Worm (Caenorhabditis elegans) whole organism, early embryonic: ENCODE results near the gene kin-24.
"Not testable (repeated sequence)": the region's sequence is repeated elsewhere in the genome, so short reads cannot be mapped to it uniquely, and the experiment has no call there.

Source experiments
- B0310.2 ChIP-seq: sonication (generic microtip); optimal IDR thresholded peaks from 2 replicates; lab custom pipeline; 2016; ENCODE audit warnings: mild to moderate bottlenecking, missing genetic modification characterization, missing compliant biosample characterization
- F13C5.2 ChIP-seq: sonication (generic microtip); optimal IDR thresholded peaks from 2 replicates; lab custom pipeline; 2017; ENCODE audit warnings: mild to moderate bottlenecking, missing genetic modification characterization, inconsistent platforms, missing compliant biosample characterization
- aly-1 ChIP-seq: sonication (generic microtip); optimal IDR thresholded peaks from 2 replicates; lab custom pipeline; 2016; ENCODE audit warnings: missing genetic modification characterization, missing compliant biosample characterization
- ama-1 ChIP-seq: fragments of 150-350 bp; optimal IDR thresholded peaks from 2 replicates; lab custom pipeline; 2014
- ceh-13 ChIP-seq: fragments of 200-800 bp; sonication (Bioruptor generic); optimal IDR thresholded peaks from 2 replicates; lab custom pipeline; 2018; ENCODE audit warnings: mild to moderate bottlenecking, missing genetic modification characterization, missing compliant biosample characterization
- ceh-36 ChIP-seq: sonication (generic microtip); optimal IDR thresholded peaks from 2 replicates; lab custom pipeline; 2016; ENCODE audit warnings: missing genetic modification characterization, inconsistent platforms, missing compliant biosample characterization
- ets-7 ChIP-seq: sonication (generic microtip); optimal IDR thresholded peaks from 2 replicates; lab custom pipeline; 2016; ENCODE audit warnings: missing genotype, missing genetic modification characterization, missing compliant biosample characterization
- flt-1 ChIP-seq: fragments of 200-800 bp; sonication (Bioruptor generic); IDR thresholded peaks from 2 replicates; pipeline ENCODE4 v1.3.6; 2022; ENCODE audit warnings: missing genetic modification characterization, missing compliant biosample characterization
- hmbx-1 ChIP-seq: sonication (generic microtip); optimal IDR thresholded peaks from 2 replicates; lab custom pipeline; 2016; ENCODE audit warnings: mild to moderate bottlenecking, missing genetic modification characterization, missing compliant biosample characterization
- hmg-4 ChIP-seq: fragments of 200-800 bp; sonication (Bioruptor generic); optimal IDR thresholded peaks from 2 replicates; lab custom pipeline; 2018; ENCODE audit warnings: mild to moderate bottlenecking, missing genetic modification characterization, missing compliant biosample characterization
- hnd-1 ChIP-seq: sonication (generic microtip); optimal IDR thresholded peaks from 2 replicates; lab custom pipeline; 2016; ENCODE audit warnings: missing genetic modification characterization, missing compliant biosample characterization
- pes-1 ChIP-seq: fragments of 200-800 bp; sonication (Bioruptor generic); IDR thresholded peaks from 2 replicates; pipeline ENCODE4 v1.3.6; 2022; ENCODE audit warnings: missing genetic modification reagents, missing genetic modification characterization, missing compliant biosample characterization
- scrt-1 ChIP-seq: fragments of 200-800 bp; sonication (Bioruptor generic); IDR thresholded peaks from 2 replicates; pipeline ENCODE4 v1.3.6; 2022; ENCODE audit warnings: missing genetic modification characterization, missing compliant biosample characterization
- sea-1 ChIP-seq: fragments of 200-800 bp; sonication (Bioruptor generic); conservative IDR thresholded peaks from 2 replicates; pipeline ENCODE4 v1.3.6; 2022; ENCODE audit warnings: missing genetic modification characterization, missing compliant biosample characterization
- tbx-11 ChIP-seq: fragments of 200-800 bp; sonication (Bioruptor generic); IDR thresholded peaks from 2 replicates; pipeline ENCODE4 v1.3.6; 2022; ENCODE audit warnings: missing genetic modification characterization, missing compliant biosample characterization
- tbx-37 ChIP-seq: fragments of 200-800 bp; sonication (Bioruptor generic); conservative IDR thresholded peaks from 2 replicates; pipeline ENCODE4 v1.3.6; 2022; ENCODE audit warnings: missing genetic modification reagents, missing genetic modification characterization, missing compliant biosample characterization
- tra-4 ChIP-seq: sonication (generic microtip); optimal IDR thresholded peaks from 2 replicates; lab custom pipeline; 2017; ENCODE audit warnings: missing genetic modification characterization, missing compliant biosample characterization

Gene kin-24

DNA sequence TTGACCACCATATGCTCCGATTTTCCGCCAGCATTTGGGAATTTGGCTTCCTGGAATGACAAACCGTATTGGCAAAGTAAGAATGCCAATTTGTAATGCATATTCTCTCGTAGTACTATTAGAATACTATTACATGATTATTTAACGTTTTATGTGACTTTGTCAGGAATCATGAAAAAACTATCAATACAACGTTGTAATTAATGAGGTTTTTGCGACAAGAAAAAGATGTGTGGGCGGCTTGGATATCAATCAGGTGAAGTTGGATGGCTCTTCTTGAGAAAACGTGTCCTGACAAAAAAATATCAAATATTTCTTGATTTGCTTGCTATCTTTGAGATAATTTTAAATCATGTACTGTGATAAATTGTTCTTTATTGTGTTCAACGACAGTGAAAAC lies 7.2 kb upstream of the kin-24 start, which contains the start of gene K07F5.7:
TSS of gene K07F5.7 (minus strand) at position 101 of the 400 bp plus-strand sequence.
- TF ChIP-seq hmbx-1 (tag; lab: Kevin White, UChicago) (no peak), tbx-11 (no peak), B0310.2 (tag; lab: Kevin White, UChicago) (no peak), tra-4 (no peak), sea-1 (no peak), hmg-4 (GFP tag; lab: Kevin White, UChicago) (no peak), ceh-36 (tag; lab: Kevin White, UChicago) (no peak), ets-7 (no peak), F13C5.2 (no peak), ceh-13 (no peak), scrt-1 (no peak), ama-1 (no peak), aly-1 (tag; lab: Kevin White, UChicago) (no peak), hnd-1 (tag; lab: Kevin White, UChicago) (no peak), tbx-37 (GFP tag; lab: Robert Waterston, UW) (no peak), pes-1 (GFP tag; lab: Robert Waterston, UW) (no peak), flt-1 (GFP tag; lab: Robert Waterston, UW) (no peak)

DNA sequence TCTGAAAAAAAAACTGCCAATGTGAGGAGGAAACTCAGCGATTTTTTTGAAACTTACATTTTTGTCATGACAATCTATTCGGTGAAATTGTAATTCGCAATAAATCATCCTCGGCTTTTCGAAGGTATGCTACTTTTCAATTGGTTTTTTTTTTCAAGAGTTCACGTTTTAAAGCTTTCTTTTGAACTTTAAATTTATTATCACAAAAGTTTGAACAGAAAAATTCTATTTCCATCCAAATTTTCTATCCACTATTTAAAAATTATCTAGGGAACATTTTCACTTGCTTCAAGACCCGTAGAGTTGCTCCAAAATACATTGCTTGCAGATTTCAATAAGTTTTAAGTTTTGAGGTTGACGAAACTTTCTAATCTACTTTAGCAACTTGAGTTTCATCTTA lies 5.7 kb upstream of the kin-24 start, which contains the start of gene K07F5.6:
TSS of gene K07F5.6 (minus strand) at position 101 of the 400 bp plus-strand sequence.
- no peak for TF ChIP-seq sea-1
- TF ChIP-seq aly-1 (tag; lab: Kevin White, UChicago), result no peak
- TF ChIP-seq hmg-4 (GFP tag; lab: Kevin White, UChicago), result no peak
- no peak for TF ChIP-seq tbx-37 (GFP tag; lab: Robert Waterston, UW)
- TF ChIP-seq ets-7, result no peak
- TF ChIP-seq hmbx-1 (tag; lab: Kevin White, UChicago), result no peak
- TF ChIP-seq scrt-1, result no peak
- TF ChIP-seq ceh-36 (tag; lab: Kevin White, UChicago), result no peak
- TF ChIP-seq ama-1, result no peak
- TF ChIP-seq pes-1 (GFP tag; lab: Robert Waterston, UW), result no peak
- no peak for TF ChIP-seq ceh-13
- no peak for TF ChIP-seq hnd-1 (tag; lab: Kevin White, UChicago)
- no peak for TF ChIP-seq tra-4
- TF ChIP-seq B0310.2 (tag; lab: Kevin White, UChicago), result no peak
- TF ChIP-seq tbx-11, result no peak
- TF ChIP-seq flt-1 (GFP tag; lab: Robert Waterston, UW), result no peak
- no peak for TF ChIP-seq F13C5.2

DNA sequence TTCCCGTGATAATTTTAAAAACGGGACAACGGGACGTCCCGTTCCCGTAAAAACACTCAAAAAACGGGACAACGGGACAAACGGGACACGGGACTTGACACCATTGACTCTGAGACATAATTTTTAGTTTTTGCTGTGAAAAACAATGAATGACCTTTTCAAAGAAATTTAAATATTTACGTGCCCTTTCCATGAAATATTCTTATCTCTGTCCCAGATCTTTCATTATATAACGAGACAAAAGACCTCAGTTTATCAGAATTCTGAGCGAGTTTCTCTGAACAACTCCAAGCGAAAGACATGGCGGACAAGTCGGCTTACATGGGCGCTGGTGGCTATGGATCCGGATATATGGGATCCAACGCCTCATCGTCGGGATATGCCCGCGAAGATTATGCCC lies 2.9 kb upstream of the kin-24 start, which contains the start of gene nspd-2:
TSS of gene nspd-2 (plus strand) at position 301 of the 400 bp plus-strand sequence.
- TF ChIP-seq tbx-37 (GFP tag; lab: Robert Waterston, UW) (no peak), pes-1 (GFP tag; lab: Robert Waterston, UW) (no peak), ets-7 (no peak), ama-1 (no peak), B0310.2 (tag; lab: Kevin White, UChicago) (no peak), flt-1 (GFP tag; lab: Robert Waterston, UW) (no peak), tbx-11 (no peak), hnd-1 (tag; lab: Kevin White, UChicago) (no peak), scrt-1 (no peak), hmbx-1 (tag; lab: Kevin White, UChicago) (no peak), sea-1 (no peak), hmg-4 (GFP tag; lab: Kevin White, UChicago) (no peak), aly-1 (tag; lab: Kevin White, UChicago) (no peak)

DNA sequence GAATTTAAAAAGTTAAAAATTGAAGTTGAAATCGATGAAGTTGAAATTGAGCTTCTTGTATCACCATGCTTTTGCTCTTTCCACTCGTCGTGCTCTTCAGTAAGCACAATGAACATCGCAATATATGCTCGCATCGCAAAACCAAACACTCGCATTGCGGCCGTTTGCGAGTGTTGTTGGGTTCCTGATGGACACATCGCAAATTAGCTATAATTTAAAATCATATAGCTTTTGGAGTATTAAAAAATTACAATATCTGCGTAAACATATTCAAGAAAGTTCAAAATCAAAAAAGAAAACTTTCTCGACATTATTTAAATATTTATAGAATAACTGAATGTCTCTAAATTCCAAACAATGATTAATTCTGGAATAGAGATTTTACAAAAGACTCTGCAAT lies 1.2 kb upstream of the kin-24 start, which contains the start of gene K07F5.17:
TSS of gene K07F5.17 (plus strand) at position 301 of the 400 bp plus-strand sequence.
- TF ChIP-seq hmg-4 (GFP tag; lab: Kevin White, UChicago) (no peak), aly-1 (tag; lab: Kevin White, UChicago) (no peak), ama-1 (no peak), tra-4 (no peak), flt-1 (GFP tag; lab: Robert Waterston, UW) (no peak), tbx-11 (no peak), sea-1 (no peak), scrt-1 (no peak), ceh-13 (no peak), B0310.2 (tag; lab: Kevin White, UChicago) (no peak), pes-1 (GFP tag; lab: Robert Waterston, UW) (no peak), ets-7 (no peak), hmbx-1 (tag; lab: Kevin White, UChicago) (no peak), hnd-1 (tag; lab: Kevin White, UChicago) (no peak), ceh-36 (tag; lab: Kevin White, UChicago) (no peak)

DNA sequence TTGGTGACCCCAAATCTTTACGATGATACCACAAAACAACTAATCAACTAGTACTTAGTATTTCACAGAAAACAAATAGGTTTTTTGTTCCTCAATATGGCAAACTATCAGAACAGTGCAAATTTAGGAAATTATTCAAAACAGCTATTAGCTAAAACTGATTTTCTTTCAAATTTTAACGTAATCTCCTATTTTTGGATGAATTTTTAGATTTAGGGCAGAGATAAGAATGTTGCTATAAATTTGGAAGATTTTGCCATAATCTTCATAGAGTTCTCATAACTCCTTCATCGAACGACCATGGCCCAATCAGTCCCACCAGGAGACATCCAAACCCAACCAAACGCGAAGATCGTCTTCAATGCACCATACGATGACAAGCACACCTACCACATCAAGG lies 3.5 kb downstream of the kin-24 start, which contains the start of gene msp-10:
TSS of gene msp-10 (plus strand) at position 301 of the 400 bp plus-strand sequence.
- not testable (repeated sequence) for TF ChIP-seq hmbx-1 (tag; lab: Kevin White, UChicago); pes-1 (GFP tag; lab: Robert Waterston, UW); hmg-4 (GFP tag; lab: Kevin White, UChicago)

DNA sequence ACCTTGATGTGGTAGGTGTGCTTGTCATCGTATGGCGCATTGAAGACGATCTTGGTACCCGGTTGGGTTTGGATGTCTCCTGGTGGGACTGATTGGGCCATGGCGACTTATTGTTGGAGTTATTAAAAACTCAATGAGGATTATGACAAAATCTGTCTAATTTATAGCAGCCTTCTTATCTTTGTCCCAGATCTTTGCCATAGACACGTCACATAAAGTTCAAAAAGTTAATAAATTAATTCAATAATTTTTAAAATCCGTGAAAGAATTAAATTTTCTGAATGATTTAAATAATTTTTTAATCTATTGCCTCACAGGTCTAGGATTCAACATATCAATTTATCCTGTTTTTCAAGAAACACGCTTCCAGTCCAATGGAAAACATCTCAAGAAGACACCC lies 4.6 kb downstream of the kin-24 start, which contains the start of gene msp-81:
TSS of gene msp-81 (minus strand) at position 101 of the 400 bp plus-strand sequence.
- TF ChIP-seq sea-1, result no peak
- TF ChIP-seq tbx-37 (GFP tag; lab: Robert Waterston, UW), result no peak
- no peak for TF ChIP-seq pes-1 (GFP tag; lab: Robert Waterston, UW)
- TF ChIP-seq aly-1 (tag; lab: Kevin White, UChicago), result no peak
- TF ChIP-seq flt-1 (GFP tag; lab: Robert Waterston, UW), result no peak
- no peak for TF ChIP-seq ceh-13
- no peak for TF ChIP-seq tbx-11
- no peak for TF ChIP-seq ama-1
- TF ChIP-seq hmg-4 (GFP tag; lab: Kevin White, UChicago), result no peak
- no peak for TF ChIP-seq B0310.2 (tag; lab: Kevin White, UChicago)
- no peak for TF ChIP-seq F13C5.2
- TF ChIP-seq ets-7, result no peak
- TF ChIP-seq hnd-1 (tag; lab: Kevin White, UChicago), result no peak
- no peak for TF ChIP-seq ceh-36 (tag; lab: Kevin White, UChicago)
- TF ChIP-seq tra-4, result no peak
- no peak for TF ChIP-seq scrt-1

DNA sequence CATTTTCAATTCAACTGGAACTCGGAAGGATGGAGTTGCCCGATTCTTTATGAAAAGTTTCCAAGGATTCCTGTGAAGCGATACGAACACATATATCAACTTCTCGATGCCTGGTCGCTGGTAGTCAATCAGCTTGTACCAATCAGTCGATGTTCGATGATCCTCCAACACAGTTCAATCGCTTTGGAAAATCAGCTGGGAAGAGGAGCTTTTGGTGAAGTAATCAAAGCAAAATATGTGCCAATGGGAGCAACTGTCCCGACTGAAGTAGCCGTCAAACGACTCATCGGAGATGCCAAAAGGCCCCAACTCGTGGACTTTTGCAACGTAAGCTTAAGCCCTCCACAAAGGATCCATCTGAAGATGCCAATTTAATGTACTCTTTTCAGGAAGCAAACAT lies 7.5 kb downstream of the kin-24 start:
- TF ChIP-seq scrt-1 (no peak), tra-4 (no peak), ets-7 (no peak), aly-1 (tag; lab: Kevin White, UChicago) (no peak), hnd-1 (tag; lab: Kevin White, UChicago) (no peak), sea-1 (no peak)
